Fruit fly (Drosophila melanogaster) whole organism, embryonic: ENCODE data around the gene PAPLA1.

Experiments used
- B-H1 ChIP-seq: fragments of 200-800 bp; sonication (Bioruptor generic); IDR thresholded peaks from 3 replicates; pipeline ENCODE4 v1.3.6; 2022; ENCODE audit warnings: missing biosample characterization, missing genetic modification characterization
- CG10147 ChIP-seq: fragments of 200-800 bp; sonication (Bioruptor generic); optimal IDR thresholded peaks from 2 replicates; lab custom pipeline; 2019; ENCODE audit warnings: missing biosample characterization, mild to moderate bottlenecking, missing genetic modification characterization, moderate library complexity
- CG10462 ChIP-seq: fragments of 200-800 bp; sonication (Bioruptor generic); optimal IDR thresholded peaks from 2 replicates; lab custom pipeline; 2016; ENCODE audit warnings: missing biosample characterization, missing genetic modification characterization
- CG10959 ChIP-seq: fragments of 200-800 bp; sonication (Bioruptor generic); IDR thresholded peaks from 2 replicates; pipeline ENCODE4 v1.3.6; 2022; ENCODE audit warnings: missing biosample characterization, missing genetic modification characterization
- CG11723 ChIP-seq: fragments of 200-800 bp; sonication (Bioruptor generic); optimal IDR thresholded peaks from 2 replicates; lab custom pipeline; 2017; ENCODE audit warnings: missing biosample characterization, mild to moderate bottlenecking, missing genetic modification characterization
- CG12236 ChIP-seq: fragments of 200-800 bp; sonication (Bioruptor generic); optimal IDR thresholded peaks from 2 replicates; lab custom pipeline; 2016; ENCODE audit warnings: missing biosample characterization, missing genetic modification characterization
- CG13894 ChIP-seq: fragments of 200-800 bp; sonication (Bioruptor generic); optimal IDR thresholded peaks from 3 replicates; lab custom pipeline; 2018; ENCODE audit warnings: missing biosample characterization, mild to moderate bottlenecking, missing genetic modification characterization, moderate library complexity
- CG14050 ChIP-seq: fragments of 200-800 bp; sonication (Bioruptor generic); IDR thresholded peaks from 3 replicates; pipeline ENCODE4 v1.3.6; 2022; ENCODE audit warnings: missing biosample characterization, missing genetic modification characterization
- CG15514 ChIP-seq: fragments of 200-800 bp; sonication (Bioruptor generic); optimal IDR thresholded peaks from 3 replicates; lab custom pipeline; 2017; ENCODE audit warnings: missing biosample characterization, missing genetic modification characterization, mild to moderate bottlenecking, moderate library complexity, missing genetic modification reagents
- CG17361 ChIP-seq: fragments of 200-800 bp; sonication (Bioruptor generic); IDR thresholded peaks from 3 replicates; pipeline ENCODE4 v1.3.6; 2022; ENCODE audit warnings: missing biosample characterization, missing genetic modification characterization
- CG17912 ChIP-seq: fragments of 200-800 bp; sonication (Bioruptor generic); optimal IDR thresholded peaks from 2 replicates; lab custom pipeline; 2018; ENCODE audit warnings: missing biosample characterization, mild to moderate bottlenecking, missing genetic modification characterization
- CG32532 ChIP-seq: fragments of 200-800 bp; sonication (Bioruptor generic); IDR thresholded peaks from 2 replicates; pipeline ENCODE4 v1.3.6; 2022; ENCODE audit warnings: missing biosample characterization, missing genetic modification characterization
- CG3281 ChIP-seq: fragments of 200-800 bp; sonication (Bioruptor generic); optimal IDR thresholded peaks from 3 replicates; lab custom pipeline; 2017; ENCODE audit warnings: missing biosample characterization, mild to moderate bottlenecking, missing genetic modification characterization
- CG34224 ChIP-seq: fragments of 200-800 bp; sonication (Bioruptor generic); IDR thresholded peaks from 3 replicates; pipeline ENCODE4 v1.3.6; 2022; ENCODE audit warnings: missing biosample characterization, missing genetic modification characterization; ENCODE audit not compliant: partially characterized antibody
- CG3995 ChIP-seq: fragments of 200-800 bp; sonication (Bioruptor generic); optimal IDR thresholded peaks from 3 replicates; lab custom pipeline; 2016; ENCODE audit warnings: missing biosample characterization, missing genetic modification characterization
- CG42726 ChIP-seq: fragments of 200-800 bp; sonication (Bioruptor generic); IDR thresholded peaks from 2 replicates; pipeline ENCODE4 v1.3.6; 2022; ENCODE audit warnings: missing biosample characterization, missing genetic modification characterization; ENCODE audit not compliant: partially characterized antibody
- CG4404 ChIP-seq: fragments of 200-800 bp; sonication (Bioruptor generic); IDR thresholded peaks from 2 replicates; pipeline ENCODE4 v1.3.6; 2022; ENCODE audit warnings: missing biosample characterization, missing genetic modification characterization
- CG6683 ChIP-seq: fragments of 200-800 bp; sonication (Bioruptor generic); optimal IDR thresholded peaks from 2 replicates; lab custom pipeline; 2017; ENCODE audit warnings: missing biosample characterization, mild to moderate bottlenecking, missing genetic modification characterization, missing genetic modification reagents
- CG7556 ChIP-seq: fragments of 200-800 bp; sonication (Bioruptor generic); optimal IDR thresholded peaks from 2 replicates; lab custom pipeline; 2017; ENCODE audit warnings: missing biosample characterization, mild to moderate bottlenecking, missing genetic modification characterization
- CG7928 ChIP-seq: fragments of 200-800 bp; sonication (Bioruptor generic); optimal IDR thresholded peaks from 2 replicates; lab custom pipeline; 2017; ENCODE audit warnings: missing biosample characterization, mild to moderate bottlenecking, missing genetic modification characterization
- CkIIα-i1 ChIP-seq: fragments of 200-800 bp; sonication (Bioruptor generic); IDR thresholded peaks from 2 replicates; pipeline ENCODE4 v1.3.6; 2022; ENCODE audit warnings: missing biosample characterization, missing genetic modification characterization
- D ChIP-seq, 2 experiments: fragments of 200-800 bp in 1 of 2; fragments of >200 bp in 1 of 2; sonication (Bioruptor generic) in 1 of 2; optimal IDR thresholded peaks; 2 replicates in 1 of 2; 3 replicates in 1 of 2; lab custom pipeline; 2017; ENCODE audit warnings: mild to moderate bottlenecking in 1 of 2, missing biosample characterization in 1 of 2, missing genetic modification characterization in 1 of 2, missing genetic modification reagents in 1 of 2
- Deaf1 ChIP-seq: fragments of 200-800 bp; optimal IDR thresholded peaks from 3 replicates; lab custom pipeline; 2019; ENCODE audit warnings: missing biosample characterization, mild to moderate bottlenecking, missing genetic modification characterization, moderate library complexity
- HLH3B ChIP-seq: fragments of 200-800 bp; sonication (Bioruptor generic); IDR thresholded peaks from 2 replicates; pipeline ENCODE4 v1.3.6; 2022; ENCODE audit warnings: missing biosample characterization, missing genetic modification characterization
- HLH4C ChIP-seq: fragments of 200-800 bp; sonication (Bioruptor generic); IDR thresholded peaks from 3 replicates; pipeline ENCODE4 v1.3.6; 2022; ENCODE audit warnings: missing biosample characterization, missing genetic modification characterization; ENCODE audit not compliant: partially characterized antibody
- Hey ChIP-seq: fragments of 200-800 bp; sonication (Bioruptor generic); optimal IDR thresholded peaks from 3 replicates; lab custom pipeline; 2018; ENCODE audit warnings: missing biosample characterization, mild to moderate bottlenecking, missing genetic modification characterization
- Lhr ChIP-seq: fragments of 200-800 bp; sonication (Bioruptor generic); optimal IDR thresholded peaks from 3 replicates; lab custom pipeline; 2017; ENCODE audit warnings: mild to moderate bottlenecking, missing biosample characterization, missing genetic modification reagents, missing genetic modification characterization
- Med ChIP-seq: fragments of 200-800 bp; sonication (Bioruptor generic); peaks from one replicate; lab custom pipeline; 2016; ENCODE audit warnings: missing biosample characterization, missing genetic modification characterization, mild to moderate bottlenecking, inconsistent platforms, moderate library complexity
- Oli ChIP-seq: fragments of 200-800 bp; sonication (Bioruptor generic); optimal IDR thresholded peaks from 2 replicates; lab custom pipeline; 2018; ENCODE audit warnings: missing biosample characterization, mild to moderate bottlenecking, missing genetic modification characterization, moderate library complexity
- Opbp ChIP-seq: fragments of 200-800 bp; sonication (Bioruptor generic); IDR thresholded peaks from 3 replicates; pipeline ENCODE4 v1.3.6; 2022; ENCODE audit warnings: missing biosample characterization, missing genetic modification characterization; ENCODE audit not compliant: partially characterized antibody
- Rx ChIP-seq: fragments of 200-800 bp; sonication (Bioruptor generic); IDR thresholded peaks from 2 replicates; pipeline ENCODE4 v1.3.6; 2022; ENCODE audit warnings: missing biosample characterization, missing genetic modification characterization
- abd-A ChIP-seq: fragments of 200-800 bp; sonication (Bioruptor generic); optimal IDR thresholded peaks from 3 replicates; lab custom pipeline; 2019; ENCODE audit warnings: missing biosample characterization, mild to moderate bottlenecking, missing genetic modification characterization, moderate library complexity
- aop ChIP-seq: fragments of 200-800 bp; sonication (Bioruptor generic); IDR thresholded peaks from 2 replicates; pipeline ENCODE4 v1.3.6; 2022; ENCODE audit warnings: missing biosample characterization, missing genetic modification characterization
- btn ChIP-seq: fragments of 200-800 bp; sonication (Bioruptor generic); optimal IDR thresholded peaks from 2 replicates; lab custom pipeline; 2016; ENCODE audit warnings: missing biosample characterization, missing genetic modification characterization
- chinmo ChIP-seq: fragments of 200-800 bp; sonication (Bioruptor generic); IDR thresholded peaks from 4 replicates; pipeline ENCODE4 v1.3.6; 2022; ENCODE audit warnings: missing biosample characterization, missing genetic modification characterization; ENCODE audit not compliant: partially characterized antibody
- ci ChIP-seq: fragments of 200-800 bp; sonication (Bioruptor generic); IDR thresholded peaks from 3 replicates; pipeline ENCODE4 v1.3.6; 2022; ENCODE audit warnings: missing biosample characterization, missing genetic modification characterization
- en ChIP-seq: fragments of 200-800 bp; sonication (Bioruptor generic); optimal IDR thresholded peaks from 2 replicates; lab custom pipeline; 2016; ENCODE audit warnings: missing biosample characterization, missing genetic modification characterization
- fd102C ChIP-seq: fragments of 200-800 bp; sonication (Bioruptor generic); optimal IDR thresholded peaks from 2 replicates; lab custom pipeline; 2018; ENCODE audit warnings: missing biosample characterization, mild to moderate bottlenecking, missing genetic modification characterization, moderate library complexity
- gem ChIP-seq: fragments of 200-800 bp; sonication (Bioruptor generic); optimal IDR thresholded peaks from 2 replicates; lab custom pipeline; 2019; ENCODE audit warnings: missing biosample characterization, mild to moderate bottlenecking, missing genetic modification characterization, moderate library complexity
- kay ChIP-seq: fragments of 200-800 bp; sonication (Bioruptor generic); optimal IDR thresholded peaks from 2 replicates; lab custom pipeline; 2016; ENCODE audit warnings: missing biosample characterization, missing genetic modification characterization
- onecut ChIP-seq: fragments of 200-800 bp; sonication (Bioruptor generic); IDR thresholded peaks from 2 replicates; pipeline ENCODE4 v1.3.6; 2022; ENCODE audit warnings: missing biosample characterization, missing genetic modification characterization
- pros ChIP-seq: fragments of 200-800 bp; sonication (Bioruptor generic); optimal IDR thresholded peaks from 3 replicates; lab custom pipeline; 2019; ENCODE audit warnings: missing biosample characterization, mild to moderate bottlenecking, missing genetic modification characterization, moderate library complexity
- pum ChIP-seq: fragments of 200-800 bp; sonication (Bioruptor generic); optimal IDR thresholded peaks from 2 replicates; lab custom pipeline; 2016; ENCODE audit warnings: missing biosample characterization, missing genetic modification characterization
- ranshi ChIP-seq: fragments of 200-800 bp; sonication (Bioruptor generic); IDR thresholded peaks from 2 replicates; pipeline ENCODE4 v1.3.6; 2022; ENCODE audit warnings: missing biosample characterization, missing genetic modification characterization
- so ChIP-seq: fragments of 200-800 bp; sonication (Bioruptor generic); IDR thresholded peaks from 3 replicates; pipeline ENCODE4 v1.3.6; 2022; ENCODE audit warnings: missing biosample characterization, missing genetic modification characterization
- twi ChIP-seq: fragments of 200-800 bp; optimal IDR thresholded peaks from 2 replicates; lab custom pipeline; 2019; ENCODE audit warnings: missing biosample characterization, mild to moderate bottlenecking, missing genetic modification characterization, moderate library complexity
- unpg ChIP-seq: fragments of 200-800 bp; sonication (Bioruptor generic); optimal IDR thresholded peaks from 3 replicates; lab custom pipeline; 2018; ENCODE audit warnings: missing biosample characterization, mild to moderate bottlenecking, missing genetic modification characterization, moderate library complexity

PAPLA1 gene

dm6 chr2L:8086736-8087467, 72.5 kb downstream of the PAPLA1 start (continued):
- TF ChIP-seq CG3995 (GFP tag; lab: Kevin White, UChicago) = no peak
- TF ChIP-seq btn (GFP tag; lab: Kevin White, UChicago) = no peak
- TF ChIP-seq Rx (GFP tag; lab: Robert Waterston, UW) = no peak
- no peak for TF ChIP-seq CG7556 (GFP tag; lab: Kevin White, UChicago)
- TF ChIP-seq CG3281 (GFP tag; lab: Kevin White, UChicago) = no peak
- TF ChIP-seq twi (tag; lab: Kevin White, UChicago) = no peak
- TF ChIP-seq CG10147 (GFP tag; lab: Kevin White, UChicago) = peak; percentile 23
- no peak for TF ChIP-seq en (GFP tag; lab: Kevin White, UChicago)
- TF ChIP-seq B-H1 = no peak
- TF ChIP-seq CkIIα-i1 (GFP tag; lab: Robert Waterston, UW) = no peak
- TF ChIP-seq Lhr = no peak
- no peak for TF ChIP-seq CG4404 (GFP tag; lab: Robert Waterston, UW)
- no peak for TF ChIP-seq CG10959 (GFP tag; lab: Robert Waterston, UW)
- no peak for TF ChIP-seq so (GFP tag; lab: Robert Waterston, UW)
- peak; percentile 85 for TF ChIP-seq gem (tag; lab: Kevin White, UChicago)
- TF ChIP-seq ci (GFP tag; lab: Robert Waterston, UW) = peak; percentile 58; the same call in 1 of the 3 replicates
- TF ChIP-seq pros (GFP tag; lab: Kevin White, UChicago) = no peak
- TF ChIP-seq fd102C (GFP tag; lab: Kevin White, UChicago) = no peak
- TF ChIP-seq Deaf1 (tag; lab: Kevin White, UChicago) = peak; percentile 5
- no peak for TF ChIP-seq CG12236
- 0 out of 2 replicates have a peak, but pooled peaks have one; percentile 4 for TF ChIP-seq HLH3B
- TF ChIP-seq aop (GFP tag; lab: Robert Waterston, UW) = no peak
- TF ChIP-seq ranshi (GFP tag; lab: Robert Waterston, UW) = no peak
- peak; percentile 38 for TF ChIP-seq Oli (tag; lab: Kevin White, UChicago)
- TF ChIP-seq CG32532 (GFP tag; lab: Robert Waterston, UW) = no peak
- TF ChIP-seq unpg (GFP tag; lab: Kevin White, UChicago) = no peak
- TF ChIP-seq CG10462 (GFP tag; lab: Kevin White, UChicago) = no peak
- TF ChIP-seq pum (GFP tag; lab: Kevin White, UChicago) = no peak
- TF ChIP-seq CG42726 (GFP tag; lab: Robert Waterston, UW) = no peak
- TF ChIP-seq D (optimal IDR thresholded peaks at IDR 0.05; lab: Kevin White, UChicago) = no peak
- TF ChIP-seq D (GFP tag; optimal IDR thresholded peaks at IDR 0.05; lab: Kevin White, UChicago) = no peak
- TF ChIP-seq CG7928 (GFP tag; lab: Kevin White, UChicago) = no peak
- no peak for TF ChIP-seq CG6683 (GFP tag; lab: Kevin White, UChicago)
- TF ChIP-seq Hey (tag; lab: Kevin White, UChicago) = no peak
- no peak for TF ChIP-seq CG11723 (GFP tag; lab: Kevin White, UChicago)
- TF ChIP-seq CG15514 (GFP tag; lab: Kevin White, UChicago) = no peak

- TF ChIP-seq Opbp (GFP tag; lab: Robert Waterston, UW) (0 out of 3 replicates have a peak, but pooled peaks have one; percentile 18), chinmo (GFP tag; lab: Robert Waterston, UW) (0 out of 4 replicates have a peak, but pooled peaks have one; percentile 60), Med (GFP tag; lab: Kevin White, UChicago) (peak; percentile 61), kay (peak; percentile 15), CG34224 (GFP tag; lab: Robert Waterston, UW) (0 out of 3 replicates have a peak, but pooled peaks have one; percentile 14), CG32532 (GFP tag; lab: Robert Waterston, UW) (no peak), CG17361 (GFP tag; lab: Robert Waterston, UW) (0 out of 3 replicates have a peak, but pooled peaks have one; percentile 4), HLH4C (GFP tag; lab: Robert Waterston, UW) (peak; percentile 39; the same call in 2 of the 3 replicates), CG17912 (GFP tag; lab: Kevin White, UChicago) (no peak), CG13894 (tag; lab: Kevin White, UChicago) (peak; percentile 9), abd-A (tag; lab: Kevin White, UChicago) (peak; percentile 46), CG14050 (GFP tag; lab: Robert Waterston, UW) (no peak), onecut (GFP tag; lab: Robert Waterston, UW) (peak; percentile 78)
These were observed 73.8 kb downstream of the PAPLA1 start for dm6 chr2L:8085466-8086164.
